Worm (Caenorhabditis elegans): Measurements from ENCODE around the gene W02D7.5.

ce11 chrV:8297504-8297903, 1.5 kb downstream of the W02D7.5 start, which contains the start of gene W02D7.4:
- TF ChIP-seq fkh-4 (tag; optimal IDR thresholded peaks at IDR 0.05; ENCODE audit: borderline replicate concordance), result no peak
- TF ChIP-seq nhr-77 (tag; optimal IDR thresholded peaks at IDR 0.05), result no peak
- no peak for TF ChIP-seq fos-1 (tag; optimal IDR thresholded peaks at IDR 0.05)
- TF ChIP-seq F16B12.6 (tag; optimal IDR thresholded peaks at IDR 0.05), result no peak
- no peak for TF ChIP-seq zag-1 (tag; optimal IDR thresholded peaks at IDR 0.05)
- no peak for TF ChIP-seq unc-62 (GFP tag; optimal IDR thresholded peaks at IDR 0.05)
- TF ChIP-seq fkh-8 (tag; optimal IDR thresholded peaks at IDR 0.05), result no peak
- TF ChIP-seq grh-1 (GFP tag; IDR thresholded peaks at IDR 0.05), result no peak
- TF ChIP-seq unc-30 (tag; optimal IDR thresholded peaks at IDR 0.05), result no peak
- no peak for TF ChIP-seq nhr-12 (tag; optimal IDR thresholded peaks at IDR 0.05)
